Fruit fly (Drosophila melanogaster) whole organism, embryonic: ENCODE results near the gene Atg14.

Experiments
- B-H1 ChIP-seq: fragments of 200-800 bp; sonication (Bioruptor generic); IDR thresholded peaks from 3 replicates; pipeline ENCODE4 v1.3.6; 2022; ENCODE audit warnings: missing biosample characterization, missing genetic modification characterization
- Bdp1 ChIP-seq: fragments of 200-800 bp; sonication (Bioruptor generic); optimal IDR thresholded peaks from 3 replicates; lab custom pipeline; 2016; ENCODE audit warnings: missing biosample characterization, missing genetic modification characterization
- CG10267 ChIP-seq: fragments of 200-800 bp; sonication (Bioruptor generic); optimal IDR thresholded peaks from 2 replicates; lab custom pipeline; 2018; ENCODE audit warnings: missing biosample characterization, mild to moderate bottlenecking, missing genetic modification characterization, moderate library complexity
- CG10979 ChIP-seq: fragments of 200-800 bp; sonication (Bioruptor generic); optimal IDR thresholded peaks from 2 replicates; lab custom pipeline; 2018; ENCODE audit warnings: missing biosample characterization, mild to moderate bottlenecking, missing genetic modification characterization, moderate library complexity
- CG11247 ChIP-seq: fragments of 200-800 bp; sonication (Bioruptor generic); IDR thresholded peaks from 2 replicates; pipeline ENCODE4 v1.3.6; 2022; ENCODE audit warnings: missing biosample characterization, missing genetic modification characterization
- CG11723 ChIP-seq: fragments of 200-800 bp; sonication (Bioruptor generic); optimal IDR thresholded peaks from 2 replicates; lab custom pipeline; 2017; ENCODE audit warnings: missing biosample characterization, mild to moderate bottlenecking, missing genetic modification characterization
- CG14965 ChIP-seq: fragments of 200-800 bp; sonication (Bioruptor generic); optimal IDR thresholded peaks from 2 replicates; lab custom pipeline; 2016; ENCODE audit warnings: missing biosample characterization, missing genetic modification characterization, borderline replicate concordance
- CG15696 ChIP-seq: fragments of 200-800 bp; sonication (Bioruptor generic); optimal IDR thresholded peaks from 2 replicates; lab custom pipeline; 2019; ENCODE audit warnings: missing biosample characterization, mild to moderate bottlenecking, missing genetic modification characterization, moderate library complexity
- CG17612 ChIP-seq: fragments of 200-800 bp; sonication (Bioruptor generic); IDR thresholded peaks from 2 replicates; pipeline ENCODE4 v1.3.6; 2022; ENCODE audit warnings: missing biosample characterization, missing genetic modification characterization
- CG2202 ChIP-seq: fragments of 200-800 bp; sonication (Bioruptor generic); optimal IDR thresholded peaks from 2 replicates; lab custom pipeline; 2018; ENCODE audit warnings: missing biosample characterization, mild to moderate bottlenecking, missing genetic modification characterization
- CG31365 ChIP-seq: fragments of 200-800 bp; sonication (Bioruptor generic); optimal IDR thresholded peaks from 2 replicates; lab custom pipeline; 2018; ENCODE audit warnings: missing biosample characterization, mild to moderate bottlenecking, missing genetic modification characterization
- CG32532 ChIP-seq: fragments of 200-800 bp; sonication (Bioruptor generic); IDR thresholded peaks from 2 replicates; pipeline ENCODE4 v1.3.6; 2022; ENCODE audit warnings: missing biosample characterization, missing genetic modification characterization
- CG33213 ChIP-seq: fragments of 200-800 bp; sonication (Bioruptor generic); optimal IDR thresholded peaks from 3 replicates; lab custom pipeline; 2016; ENCODE audit warnings: missing biosample characterization, missing genetic modification characterization
- CG6689 ChIP-seq: fragments of 200-800 bp; sonication (Bioruptor generic); IDR thresholded peaks from 2 replicates; pipeline ENCODE4 v1.3.6; 2022; ENCODE audit warnings: missing biosample characterization, missing genetic modification characterization
- CG7372 ChIP-seq: fragments of 200-800 bp; sonication (Bioruptor generic); IDR thresholded peaks from 2 replicates; pipeline ENCODE4 v1.3.6; 2022; ENCODE audit warnings: missing biosample characterization, missing genetic modification characterization
- CG7556 ChIP-seq: fragments of 200-800 bp; sonication (Bioruptor generic); optimal IDR thresholded peaks from 2 replicates; lab custom pipeline; 2017; ENCODE audit warnings: missing biosample characterization, mild to moderate bottlenecking, missing genetic modification characterization
- CG9215 ChIP-seq: fragments of 200-800 bp; sonication (Bioruptor generic); IDR thresholded peaks from 2 replicates; pipeline ENCODE4 v1.3.6; 2022; ENCODE audit warnings: missing biosample characterization, missing genetic modification characterization
- CHES-1-like ChIP-seq: fragments of 200-800 bp; sonication (Bioruptor generic); optimal IDR thresholded peaks from 2 replicates; lab custom pipeline; 2016; ENCODE audit warnings: missing biosample characterization, missing genetic modification characterization
- Dad ChIP-seq: fragments of 200-800 bp; sonication (Bioruptor generic); optimal IDR thresholded peaks from 3 replicates; lab custom pipeline; 2016; ENCODE audit warnings: missing biosample characterization, missing genetic modification characterization
- Deaf1 ChIP-seq: fragments of 200-800 bp; optimal IDR thresholded peaks from 3 replicates; lab custom pipeline; 2019; ENCODE audit warnings: missing biosample characterization, mild to moderate bottlenecking, missing genetic modification characterization, moderate library complexity
- Dfd ChIP-seq, 2 experiments: fragments of >200 bp; optimal IDR thresholded peaks; 2 replicates each; lab custom pipeline; 2017; ENCODE audit warnings: missing biosample characterization in 2 of 2, missing genetic modification characterization in 2 of 2
- H2.0 ChIP-seq: fragments of 200-800 bp; sonication (Bioruptor generic); IDR thresholded peaks from 2 replicates; pipeline ENCODE4 v1.3.6; 2022; ENCODE audit warnings: missing biosample characterization, missing genetic modification characterization
- Hmr ChIP-seq: fragments of 200-800 bp; sonication (Bioruptor generic); optimal IDR thresholded peaks from 3 replicates; lab custom pipeline; 2017; ENCODE audit warnings: mild to moderate bottlenecking, missing biosample characterization, missing genetic modification reagents, missing genetic modification characterization
- Hr39 ChIP-seq: fragments of >200 bp; optimal IDR thresholded peaks from 2 replicates; lab custom pipeline; 2017
- Hr51 ChIP-seq, 2 experiments: fragments of 200-800 bp; sonication (Bioruptor generic); optimal IDR thresholded peaks; 2 replicates in 1 of 2; 3 replicates in 1 of 2; lab custom pipeline; 2016 to 2018; ENCODE audit warnings: missing biosample characterization in 2 of 2, missing genetic modification characterization in 2 of 2, mild to moderate bottlenecking in 1 of 2, moderate library complexity in 1 of 2
- Kr ChIP-seq: fragments of 200-800 bp; sonication (Bioruptor generic); optimal IDR thresholded peaks from 2 replicates; lab custom pipeline; 2017; ENCODE audit warnings: missing biosample characterization, mild to moderate bottlenecking, missing genetic modification characterization
- Meics ChIP-seq: fragments of 200-800 bp; sonication (Bioruptor generic); optimal IDR thresholded peaks from 2 replicates; lab custom pipeline; 2017; ENCODE audit warnings: missing biosample characterization, mild to moderate bottlenecking, missing genetic modification characterization
- Nf-YB ChIP-seq: fragments of 200-800 bp; sonication (Bioruptor generic); optimal IDR thresholded peaks from 3 replicates; lab custom pipeline; 2019; ENCODE audit warnings: missing biosample characterization, mild to moderate bottlenecking, missing genetic modification characterization, moderate library complexity
- Ptx1 ChIP-seq: fragments of 200-800 bp; sonication (Bioruptor generic); IDR thresholded peaks from 2 replicates; pipeline ENCODE4 v1.3.6; 2022; ENCODE audit warnings: missing biosample characterization, missing genetic modification characterization
- Scr ChIP-seq: fragments of 200-800 bp; sonication (Bioruptor generic); IDR thresholded peaks from 2 replicates; pipeline ENCODE4 v1.3.6; 2022; ENCODE audit warnings: missing biosample characterization, missing genetic modification characterization; ENCODE audit not compliant: partially characterized antibody
- Trl ChIP-seq, 3 experiments: fragments of >200 bp in 2 of 3; fragments of 200-800 bp in 1 of 3; sonication (Bioruptor generic) in 1 of 3; optimal IDR thresholded peaks; 2 replicates in 1 of 3; 3 replicates in 2 of 3; lab custom pipeline; 2016 to 2017; ENCODE audit warnings: missing biosample characterization in 1 of 3, missing genetic modification characterization in 1 of 3
- Vsx1 ChIP-seq: fragments of 200-800 bp; sonication (Bioruptor generic); optimal IDR thresholded peaks from 2 replicates; lab custom pipeline; 2017; ENCODE audit warnings: missing biosample characterization, mild to moderate bottlenecking, missing genetic modification characterization, missing genetic modification reagents
- cas ChIP-seq: fragments of 200-800 bp; sonication (Bioruptor generic); IDR thresholded peaks from 2 replicates; pipeline ENCODE4 v1.3.6; 2022; ENCODE audit warnings: missing biosample characterization, missing genetic modification characterization
- crc ChIP-seq: fragments of 200-800 bp; sonication (Bioruptor generic); optimal IDR thresholded peaks from 2 replicates; lab custom pipeline; 2016; ENCODE audit warnings: missing biosample characterization, missing genetic modification characterization
- crol ChIP-seq: fragments of 200-800 bp; sonication (Bioruptor generic); IDR thresholded peaks from 2 replicates; pipeline ENCODE4 v1.3.6; 2022; ENCODE audit warnings: missing biosample characterization, missing genetic modification characterization
- danr ChIP-seq: fragments of 200-800 bp; sonication (Bioruptor generic); IDR thresholded peaks from 2 replicates; pipeline ENCODE4 v1.3.6; 2022; ENCODE audit warnings: missing biosample characterization, missing genetic modification characterization
- dpn ChIP-seq, 2 experiments: fragments of 200-800 bp; sonication (Bioruptor generic); optimal IDR thresholded peaks; 3 replicates each; lab custom pipeline; 2016; ENCODE audit warnings: missing biosample characterization in 2 of 2, missing genetic modification characterization in 2 of 2
- fd64A ChIP-seq: fragments of 200-800 bp; sonication (Bioruptor generic); optimal IDR thresholded peaks from 3 replicates; lab custom pipeline; 2018; ENCODE audit warnings: missing biosample characterization, mild to moderate bottlenecking, missing genetic modification characterization
- fru ChIP-seq: fragments of >200 bp; optimal IDR thresholded peaks from 2 replicates; lab custom pipeline; 2017
- hkb ChIP-seq, 2 experiments: fragments of 200-800 bp in 1 of 2; fragments of >200 bp in 1 of 2; sonication (Bioruptor generic) in 1 of 2; IDR thresholded peaks in 1 of 2; optimal IDR thresholded peaks in 1 of 2; 2 replicates each; pipeline versions ENCODE4 v1.3.6 to Lab custom; 2017 to 2022; ENCODE audit warnings: missing biosample characterization in 1 of 2, missing genetic modification characterization in 1 of 2
- jing ChIP-seq: fragments of 200-800 bp; sonication (Bioruptor generic); optimal IDR thresholded peaks from 2 replicates; lab custom pipeline; 2018; ENCODE audit warnings: missing biosample characterization, mild to moderate bottlenecking, missing genetic modification characterization
- ken ChIP-seq: fragments of 200-800 bp; sonication (Bioruptor generic); IDR thresholded peaks from 3 replicates; pipeline ENCODE4 v1.3.6; 2022; ENCODE audit warnings: missing biosample characterization, missing genetic modification characterization
- maf-S ChIP-seq: fragments of 200-800 bp; sonication (Bioruptor generic); optimal IDR thresholded peaks from 2 replicates; lab custom pipeline; 2016; ENCODE audit warnings: missing biosample characterization, missing genetic modification characterization
- nerfin-2 ChIP-seq: fragments of 200-800 bp; sonication (Bioruptor generic); IDR thresholded peaks from 2 replicates; pipeline ENCODE4 v1.3.6; 2022; ENCODE audit warnings: missing biosample characterization, missing genetic modification characterization; ENCODE audit not compliant: partially characterized antibody
- org-1 ChIP-seq: fragments of 200-800 bp; sonication (Bioruptor generic); optimal IDR thresholded peaks from 2 replicates; lab custom pipeline; 2017; ENCODE audit warnings: missing biosample characterization, missing genetic modification characterization
- run ChIP-seq: fragments of 200-800 bp; sonication (Bioruptor generic); optimal IDR thresholded peaks from 3 replicates; lab custom pipeline; 2018; ENCODE audit warnings: missing biosample characterization, mild to moderate bottlenecking, missing genetic modification characterization
- seq ChIP-seq: fragments of 200-800 bp; sonication (Bioruptor generic); IDR thresholded peaks from 2 replicates; pipeline ENCODE4 v1.3.6; 2022; ENCODE audit warnings: missing biosample characterization, missing genetic modification characterization
- stc ChIP-seq: fragments of 200-800 bp; sonication (Bioruptor generic); IDR thresholded peaks from 2 replicates; pipeline ENCODE4 v1.3.6; 2022; ENCODE audit warnings: missing biosample characterization, missing genetic modification characterization
- tgo ChIP-seq: fragments of 200-800 bp; sonication (Bioruptor generic); IDR thresholded peaks from 3 replicates; pipeline ENCODE4 v1.3.6; 2022; ENCODE audit warnings: missing biosample characterization, missing genetic modification characterization

Atg14 gene

dm6 chr3R:29122817-29123611, 6.8 kb downstream of the Atg14 start, which contains the start of the genes yem and Ctl2 (continued):
- peak; percentile 32; the same call in 1 of the 2 replicates for TF ChIP-seq CG17612 (GFP tag; lab: Robert Waterston, UW)
- TF ChIP-seq CG14965 (GFP tag; lab: Kevin White, UChicago), result peak; percentile 42
- TF ChIP-seq org-1 (GFP tag; lab: Kevin White, UChicago), result no peak
- TF ChIP-seq CG2202 (tag; lab: Kevin White, UChicago), result peak; percentile 6
- TF ChIP-seq tgo (GFP tag; lab: Robert Waterston, UW), result peak; percentile 58; the same call in 1 of the 3 replicates
- peak; percentile 19 for TF ChIP-seq CG11723
- peak; percentile 68 to 84 for TF ChIP-seq dpn (GFP tag; optimal IDR thresholded peaks at IDR 0.05; lab: Kevin White, UChicago)
- no peak for TF ChIP-seq nerfin-2 (GFP tag; lab: Robert Waterston, UW)
- no peak for TF ChIP-seq Deaf1 (tag; lab: Kevin White, UChicago)
- peak; percentile 57; the same call in 1 of the 2 replicates for TF ChIP-seq H2.0
- peak; percentile 86 for TF ChIP-seq Dad (GFP tag; lab: Kevin White, UChicago)
- peak; percentile 18; the same call in 1 of the 2 replicates for TF ChIP-seq CG6689 (GFP tag; lab: Robert Waterston, UW)
- peak; percentile 67 for TF ChIP-seq crc (GFP tag; lab: Kevin White, UChicago)
- TF ChIP-seq Hr39 (lab: Kevin White, UChicago), result peak; percentile 75
- peak; percentile 24; the same call in 1 of the 2 replicates for TF ChIP-seq CG7372 (GFP tag; lab: Robert Waterston, UW)
- TF ChIP-seq hkb (optimal IDR thresholded peaks at IDR 0.05; lab: Kevin White, UChicago), result peak; percentile 88
- no peak for TF ChIP-seq hkb (GFP tag; IDR thresholded peaks at IDR 0.05; lab: Robert Waterston, UW)
- peak; percentile 76; the same call in 1 of the 2 replicates for TF ChIP-seq CG9215
- TF ChIP-seq fd64A (GFP tag; lab: Kevin White, UChicago), result no peak
- peak; percentile 78 for TF ChIP-seq CG7556 (GFP tag; lab: Kevin White, UChicago)
- peak; percentile 32 for TF ChIP-seq CG10979 (tag; lab: Kevin White, UChicago)
- peak; percentile 28 for TF ChIP-seq jing (GFP tag; lab: Kevin White, UChicago)
- TF ChIP-seq run (tag; lab: Kevin White, UChicago), result no peak
- peak; percentile 77 for TF ChIP-seq Meics
- TF ChIP-seq CG10267 (tag; lab: Kevin White, UChicago), result peak; percentile 95
- TF ChIP-seq CG15696 (tag; lab: Kevin White, UChicago), result peak; percentile 49
- peak; percentile 69 for TF ChIP-seq Bdp1 (GFP tag; lab: Kevin White, UChicago)
- peak; percentile 36; the same call in 1 of the 3 replicates for TF ChIP-seq B-H1 (GFP tag; lab: Robert Waterston, UW)
- peak; percentile 25 for TF ChIP-seq Nf-YB
- TF ChIP-seq ken (GFP tag; lab: Robert Waterston, UW), result peak; percentile 73
- peak; percentile 73 for TF ChIP-seq Ptx1 (GFP tag; lab: Robert Waterston, UW)
- no peak for TF ChIP-seq Trl (optimal IDR thresholded peaks at IDR 0.05; lab: Kevin White, UChicago)
- peak; percentile 83 for TF ChIP-seq Trl (GFP tag; optimal IDR thresholded peaks at IDR 0.05; lab: Kevin White, UChicago)
- TF ChIP-seq CG32532, result no peak; the same call in none of the 2 replicates
- peak; percentile 79 for TF ChIP-seq maf-S (GFP tag; lab: Kevin White, UChicago)
- peak; percentile 58 to 86 for TF ChIP-seq Hr51 (GFP tag; optimal IDR thresholded peaks at IDR 0.05; lab: Kevin White, UChicago)
- peak; percentile 25 for TF ChIP-seq CG33213 (GFP tag; lab: Kevin White, UChicago)
- peak; percentile 76 for TF ChIP-seq Hmr (GFP tag; lab: Kevin White, UChicago)
- TF ChIP-seq stc (GFP tag; lab: Robert Waterston, UW), result no peak
- TF ChIP-seq CG11247 (GFP tag; lab: Robert Waterston, UW), result peak; percentile 50
- TF ChIP-seq seq (GFP tag; lab: Robert Waterston, UW), result no peak
- no peak for TF ChIP-seq Kr (GFP tag; lab: Kevin White, UChicago)
- peak; percentile 95 for TF ChIP-seq crol (GFP tag; lab: Robert Waterston, UW)
- no peak for TF ChIP-seq danr (GFP tag; lab: Robert Waterston, UW)
- no peak for TF ChIP-seq Vsx1
- TF ChIP-seq fru (lab: Kevin White, UChicago), result no peak
- no peak for TF ChIP-seq Dfd (GFP tag; optimal IDR thresholded peaks at IDR 0.05; lab: Kevin White, UChicago)
- peak; percentile 13 for TF ChIP-seq CG31365
- no peak for TF ChIP-seq Scr (GFP tag; lab: Robert Waterston, UW)
- no peak; the same call in 1 of the 2 replicates for TF ChIP-seq cas (GFP tag; lab: Robert Waterston, UW)
- TF ChIP-seq CHES-1-like (GFP tag; lab: Kevin White, UChicago), result peak; percentile 90
